Fruit fly (Drosophila melanogaster): Measurements from ENCODE around the gene CG1806.

- no peak for TF ChIP-seq kay (GFP tag; optimal IDR thresholded peaks at IDR 0.05)
- no peak for TF ChIP-seq CG12071 (GFP tag; optimal IDR thresholded peaks at IDR 0.05)
- TF ChIP-seq CG2129 (GFP tag; IDR thresholded peaks at IDR 0.05; ENCODE audit: partially characterized antibody), result no peak
- TF ChIP-seq CG10366 (GFP tag; IDR thresholded peaks at IDR 0.05), result no peak
- no peak for TF ChIP-seq CG15011 (GFP tag; optimal IDR thresholded peaks at IDR 0.05)
- TF ChIP-seq CG12236 (GFP tag; optimal IDR thresholded peaks at IDR 0.05), result no peak
- no peak for TF ChIP-seq CG11398 (GFP tag; optimal IDR thresholded peaks at IDR 0.05)
- no peak for TF ChIP-seq CG9797 (GFP tag; optimal IDR thresholded peaks at IDR 0.05)
- no peak for TF ChIP-seq CG11504 (tag; optimal IDR thresholded peaks at IDR 0.05)
- TF ChIP-seq trh (GFP tag; optimal IDR thresholded peaks at IDR 0.05), result no peak
- TF ChIP-seq CG14710 (tag; optimal IDR thresholded peaks at IDR 0.05), result no peak
These were observed 25.2 kb downstream of the CG1806 start, which contains the start of gene Cyp318a1 for dm6 chrX:12032136-12032682.
